Fruit fly (Drosophila melanogaster) whole organism, embryonic: ENCODE results near the gene Fancd2.

Source experiments
- Adf1 ChIP-seq: fragments of 200-800 bp; sonication (Bioruptor generic); IDR thresholded peaks from 2 replicates; pipeline ENCODE4 v1.3.6; 2022; ENCODE audit warnings: missing biosample characterization, missing genetic modification characterization
- Aef1 ChIP-seq: fragments of 200-800 bp; sonication (Bioruptor generic); IDR thresholded peaks from 3 replicates; pipeline ENCODE4 v1.3.6; 2022; ENCODE audit warnings: missing biosample characterization, missing genetic modification characterization
- Antp ChIP-seq: fragments of 200-800 bp; sonication (Bioruptor generic); optimal IDR thresholded peaks from 3 replicates; lab custom pipeline; 2016; ENCODE audit warnings: missing biosample characterization, missing genetic modification characterization
- CG10654 ChIP-seq: fragments of 200-800 bp; sonication (Bioruptor generic); optimal IDR thresholded peaks from 2 replicates; lab custom pipeline; 2016; ENCODE audit warnings: missing biosample characterization, missing genetic modification characterization
- CG11560 ChIP-seq: fragments of 200-800 bp; sonication (Bioruptor generic); IDR thresholded peaks from 3 replicates; pipeline ENCODE4 v1.3.6; 2022; ENCODE audit warnings: missing biosample characterization, missing genetic modification characterization
- CG14014 ChIP-seq: fragments of 200-800 bp; sonication (Bioruptor generic); IDR thresholded peaks from 2 replicates; pipeline ENCODE4 v1.3.6; 2022; ENCODE audit warnings: missing biosample characterization, missing genetic modification characterization
- CG14710 ChIP-seq: fragments of 200-800 bp; sonication (Bioruptor generic); optimal IDR thresholded peaks from 3 replicates; lab custom pipeline; 2019; ENCODE audit warnings: missing biosample characterization, mild to moderate bottlenecking, missing genetic modification characterization, moderate library complexity
- CG15073 ChIP-seq: fragments of 200-800 bp; sonication (Bioruptor generic); optimal IDR thresholded peaks from 2 replicates; lab custom pipeline; 2016; ENCODE audit warnings: missing biosample characterization, missing genetic modification characterization
- CG2889 ChIP-seq: fragments of 200-800 bp; sonication (Bioruptor generic); IDR thresholded peaks from 3 replicates; pipeline ENCODE4 v1.3.6; 2022; ENCODE audit warnings: missing biosample characterization, missing genetic modification characterization
- CG3281 ChIP-seq: fragments of 200-800 bp; sonication (Bioruptor generic); optimal IDR thresholded peaks from 3 replicates; lab custom pipeline; 2017; ENCODE audit warnings: missing biosample characterization, mild to moderate bottlenecking, missing genetic modification characterization
- CG7786 ChIP-seq: fragments of 200-800 bp; sonication (Bioruptor generic); optimal IDR thresholded peaks from 2 replicates; lab custom pipeline; 2016; ENCODE audit warnings: missing biosample characterization, missing genetic modification characterization
- CG8281 ChIP-seq: fragments of 200-800 bp; sonication (Bioruptor generic); optimal IDR thresholded peaks from 2 replicates; lab custom pipeline; 2018; ENCODE audit warnings: missing biosample characterization, mild to moderate bottlenecking, missing genetic modification characterization, moderate library complexity
- CG8290 ChIP-seq, 3 experiments: fragments of 200-800 bp; sonication (Bioruptor generic); optimal IDR thresholded peaks; 2 replicates each; lab custom pipeline; 2016 to 2019; ENCODE audit warnings: missing biosample characterization in 3 of 3, missing genetic modification characterization in 3 of 3, mild to moderate bottlenecking in 2 of 3, moderate library complexity in 1 of 3
- Drgx ChIP-seq: fragments of 200-800 bp; sonication (Bioruptor generic); IDR thresholded peaks from 2 replicates; pipeline ENCODE4 v1.3.6; 2022; ENCODE audit warnings: missing biosample characterization, missing genetic modification characterization
- Hey ChIP-seq: fragments of 200-800 bp; sonication (Bioruptor generic); optimal IDR thresholded peaks from 3 replicates; lab custom pipeline; 2018; ENCODE audit warnings: missing biosample characterization, mild to moderate bottlenecking, missing genetic modification characterization
- Hmx ChIP-seq: fragments of 200-800 bp; sonication (Bioruptor generic); optimal IDR thresholded peaks from 2 replicates; lab custom pipeline; 2016; ENCODE audit warnings: missing biosample characterization, missing genetic modification characterization
- Jarid2 ChIP-seq: fragments of 200-800 bp; sonication (Bioruptor generic); optimal IDR thresholded peaks from 3 replicates; lab custom pipeline; 2017; ENCODE audit warnings: mild to moderate bottlenecking, missing biosample characterization, missing genetic modification reagents, missing genetic modification characterization
- Lpt ChIP-seq: fragments of >200 bp; optimal IDR thresholded peaks from 2 replicates; lab custom pipeline; 2018; ENCODE audit warnings: missing biosample characterization, missing genetic modification characterization
- Meics ChIP-seq: fragments of 200-800 bp; sonication (Bioruptor generic); optimal IDR thresholded peaks from 2 replicates; lab custom pipeline; 2017; ENCODE audit warnings: missing biosample characterization, mild to moderate bottlenecking, missing genetic modification characterization
- Sin3A ChIP-seq: fragments of >200 bp; optimal IDR thresholded peaks from 2 replicates; lab custom pipeline; 2018
- ash1 ChIP-seq: fragments of 200-800 bp; sonication (Bioruptor generic); optimal IDR thresholded peaks from 2 replicates; lab custom pipeline; 2018; ENCODE audit warnings: missing biosample characterization, mild to moderate bottlenecking, missing genetic modification characterization
- bigmax ChIP-seq: fragments of 200-800 bp; sonication (Bioruptor generic); optimal IDR thresholded peaks from 2 replicates; lab custom pipeline; 2018; ENCODE audit warnings: missing biosample characterization, mild to moderate bottlenecking, missing genetic modification characterization
- caup ChIP-seq: fragments of 200-800 bp; sonication (Bioruptor generic); optimal IDR thresholded peaks from 3 replicates; lab custom pipeline; 2017; ENCODE audit warnings: missing biosample characterization, mild to moderate bottlenecking, missing genetic modification characterization, moderate library complexity; ENCODE audit not compliant: severe bottlenecking
- corto ChIP-seq: fragments of 200-800 bp; sonication (Bioruptor generic); optimal IDR thresholded peaks from 2 replicates; lab custom pipeline; 2016; ENCODE audit warnings: missing biosample characterization, mild to moderate bottlenecking, missing genetic modification characterization, moderate library complexity
- croc ChIP-seq: fragments of 200-800 bp; sonication (Bioruptor generic); conservative IDR thresholded peaks from 3 replicates; pipeline ENCODE4 v1.3.6; 2022; ENCODE audit warnings: missing biosample characterization, missing genetic modification characterization
- dmrt11E ChIP-seq: fragments of 200-800 bp; sonication (Bioruptor generic); optimal IDR thresholded peaks from 3 replicates; lab custom pipeline; 2018; ENCODE audit warnings: missing biosample characterization, mild to moderate bottlenecking, missing genetic modification characterization, moderate library complexity
- jigr1 ChIP-seq: fragments of 200-800 bp; sonication (Bioruptor generic); IDR thresholded peaks from 3 replicates; pipeline ENCODE4 v1.3.6; 2022; ENCODE audit warnings: missing biosample characterization, missing genetic modification characterization
- kay ChIP-seq: fragments of 200-800 bp; sonication (Bioruptor generic); optimal IDR thresholded peaks from 2 replicates; lab custom pipeline; 2016; ENCODE audit warnings: missing biosample characterization, missing genetic modification characterization
- luna ChIP-seq: fragments of 200-800 bp; sonication (Bioruptor generic); optimal IDR thresholded peaks from 2 replicates; lab custom pipeline; 2016; ENCODE audit warnings: missing biosample characterization, missing genetic modification characterization
- nmo ChIP-seq: fragments of 200-800 bp; sonication (Bioruptor generic); optimal IDR thresholded peaks from 2 replicates; lab custom pipeline; 2018; ENCODE audit warnings: missing biosample characterization, mild to moderate bottlenecking, missing genetic modification characterization, moderate library complexity
- nom ChIP-seq: fragments of 200-800 bp; sonication (Bioruptor generic); optimal IDR thresholded peaks from 2 replicates; lab custom pipeline; 2017; ENCODE audit warnings: missing biosample characterization, missing genetic modification characterization, mild to moderate bottlenecking, moderate library complexity, missing genetic modification reagents
- pb ChIP-seq: fragments of 200-800 bp; sonication (Bioruptor generic); optimal IDR thresholded peaks from 3 replicates; lab custom pipeline; 2016; ENCODE audit warnings: missing biosample characterization, missing genetic modification characterization
- rib ChIP-seq: fragments of 200-800 bp; sonication (Bioruptor generic); IDR thresholded peaks from 2 replicates; pipeline ENCODE4 v1.3.6; 2022; ENCODE audit warnings: missing biosample characterization, missing genetic modification characterization
- sr ChIP-seq: fragments of 200-800 bp; sonication (Bioruptor generic); IDR thresholded peaks from 3 replicates; pipeline ENCODE4 v1.3.6; 2022; ENCODE audit warnings: missing biosample characterization, missing genetic modification characterization
- twi ChIP-seq: fragments of 200-800 bp; optimal IDR thresholded peaks from 2 replicates; lab custom pipeline; 2019; ENCODE audit warnings: missing biosample characterization, mild to moderate bottlenecking, missing genetic modification characterization, moderate library complexity
- usp ChIP-seq: fragments of >200 bp; optimal IDR thresholded peaks from 2 replicates; lab custom pipeline; 2017; ENCODE audit warnings: missing biosample characterization, missing genetic modification characterization
- zen2 ChIP-seq: fragments of 200-800 bp; sonication (Bioruptor generic); IDR thresholded peaks from 3 replicates; pipeline ENCODE4 v1.3.6; 2022; ENCODE audit warnings: missing biosample characterization, missing genetic modification characterization; ENCODE audit not compliant: partially characterized antibody
- zf30C ChIP-seq: fragments of 200-800 bp; sonication (Bioruptor generic); optimal IDR thresholded peaks from 3 replicates; lab custom pipeline; 2018; ENCODE audit warnings: missing biosample characterization, mild to moderate bottlenecking, missing genetic modification characterization

Fancd2 gene

DNA sequence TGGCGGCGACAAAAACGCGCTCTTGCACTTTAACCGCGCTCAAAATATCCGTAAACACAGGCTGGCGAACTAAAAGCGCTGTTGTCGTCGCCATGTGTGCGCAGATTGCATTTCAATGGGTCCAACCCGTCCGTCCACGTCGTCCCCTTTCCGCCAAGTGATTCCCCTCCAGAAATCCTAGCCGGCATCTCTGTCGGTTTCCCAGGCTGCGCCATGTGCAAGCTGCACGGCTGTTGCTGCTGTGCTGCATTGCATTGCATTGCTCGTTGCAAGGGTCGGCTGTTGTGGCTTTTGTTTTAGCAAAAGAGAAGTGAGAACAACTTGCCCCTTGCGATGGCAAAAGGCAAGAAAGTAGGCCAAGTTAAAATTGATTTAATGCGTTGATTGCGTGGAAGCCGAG, 41.9 kb downstream of the Fancd2 start:
- TF ChIP-seq nmo (GFP tag; lab: Kevin White, UChicago), result no peak
- TF ChIP-seq Sin3A (lab: Kevin White, UChicago), result no peak
- TF ChIP-seq zen2 (GFP tag; lab: Robert Waterston, UW), result no peak
- no peak for TF ChIP-seq CG8281
- TF ChIP-seq CG15073 (GFP tag; lab: Kevin White, UChicago), result no peak
- no peak for TF ChIP-seq CG11560 (tag; lab: Robert Waterston, UW)
- no peak for TF ChIP-seq Meics (GFP tag; lab: Kevin White, UChicago)
- no peak for TF ChIP-seq kay (GFP tag; lab: Kevin White, UChicago)
- no peak for TF ChIP-seq pb
- TF ChIP-seq Jarid2 (GFP tag; lab: Kevin White, UChicago), result no peak
- TF ChIP-seq CG14710 (tag; lab: Kevin White, UChicago), result no peak
- no peak for TF ChIP-seq Lpt

- TF ChIP-seq bigmax (no peak), nom (GFP tag; lab: Kevin White, UChicago) (peak; percentile 14), CG14014 (GFP tag; lab: Robert Waterston, UW) (no peak), twi (tag; lab: Kevin White, UChicago) (peak; percentile 53), dmrt11E (tag; lab: Kevin White, UChicago) (no peak), Drgx (peak; percentile 26; the same call in 1 of the 2 replicates), zf30C (GFP tag; lab: Kevin White, UChicago) (peak; percentile 19), Hmx (GFP tag; lab: Kevin White, UChicago) (no peak)
- TF ChIP-seq, all 482 proteins: peak for 4
Observed at dm6 chr3R:20773174-20773573, 42.8 kb downstream of the Fancd2 start.

DNA sequence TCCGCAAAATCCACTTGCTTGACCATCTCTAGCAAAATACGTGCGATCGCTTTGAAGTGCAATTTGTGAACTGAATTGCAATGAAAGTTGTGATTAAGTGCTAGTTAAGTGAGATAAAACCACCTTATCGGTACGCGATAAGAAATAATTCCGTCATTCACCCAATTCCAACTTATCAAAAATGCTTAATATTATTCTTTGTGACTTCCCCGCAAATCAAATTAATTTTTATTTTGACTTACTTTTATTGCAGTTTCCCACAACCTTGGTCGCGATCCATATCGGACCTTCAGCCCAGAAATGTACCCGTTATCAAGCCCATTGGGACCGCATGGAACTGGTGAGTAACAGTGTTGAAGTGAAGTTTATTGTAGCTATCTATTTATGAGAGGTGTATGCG, 43.4 kb downstream of the Fancd2 start, which contains the start of gene Takl1:
TSS of gene Takl1 (minus strand) at position 59 of the 400 bp plus-strand sequence.
- TF ChIP-seq corto (GFP tag; lab: Kevin White, UChicago), result peak; percentile 23
- no peak for TF ChIP-seq Antp (GFP tag; lab: Kevin White, UChicago)

DNA sequence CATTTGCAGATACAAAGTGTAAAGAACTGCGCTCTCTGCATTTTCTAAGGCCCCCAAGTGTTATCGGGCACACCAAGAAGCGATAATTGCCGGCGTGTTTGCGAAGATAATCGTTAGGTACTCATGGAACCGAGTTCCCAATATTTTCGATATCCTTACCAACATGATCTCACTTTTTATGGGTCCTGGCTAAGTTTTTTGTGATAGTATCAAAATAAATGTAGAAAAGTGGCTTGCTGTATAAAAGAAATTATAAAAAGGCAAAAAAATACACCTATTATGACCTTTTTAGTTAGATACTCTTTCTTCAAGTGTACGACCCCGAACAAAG, 49.9 kb downstream of the Fancd2 start:
- no peak for TF ChIP-seq sr (GFP tag; lab: Robert Waterston, UW)
- TF ChIP-seq Adf1 (GFP tag; lab: Robert Waterston, UW), result no peak
- no peak for TF ChIP-seq CG7786
- no peak for TF ChIP-seq jigr1 (GFP tag; lab: Robert Waterston, UW)
- TF ChIP-seq CG10654 (GFP tag; lab: Kevin White, UChicago), result no peak
- no peak for TF ChIP-seq Hey (tag; lab: Kevin White, UChicago)
- no peak for TF ChIP-seq usp (GFP tag; lab: Kevin White, UChicago)
- TF ChIP-seq CG2889 (GFP tag; lab: Robert Waterston, UW), result no peak
- TF ChIP-seq luna (GFP tag; lab: Kevin White, UChicago), result no peak
- no peak for TF ChIP-seq croc (GFP tag; lab: Robert Waterston, UW)
- no peak for TF ChIP-seq Aef1 (GFP tag; lab: Robert Waterston, UW)
- TF ChIP-seq rib, result no peak
- TF ChIP-seq CG8290 (GFP tag; optimal IDR thresholded peaks at IDR 0.05; lab: Kevin White, UChicago), result no peak
- TF ChIP-seq CG8290 (tag; optimal IDR thresholded peaks at IDR 0.05; lab: Kevin White, UChicago), result no peak
- TF ChIP-seq caup, result no peak
- no peak for TF ChIP-seq ash1 (GFP tag; lab: Kevin White, UChicago)
- no peak for TF ChIP-seq CG3281 (GFP tag; lab: Kevin White, UChicago)
